Fruit fly (Drosophila melanogaster): ENCODE results near the gene Tbc1d8-9.

The Tbc1d8-9 gene

DNA sequence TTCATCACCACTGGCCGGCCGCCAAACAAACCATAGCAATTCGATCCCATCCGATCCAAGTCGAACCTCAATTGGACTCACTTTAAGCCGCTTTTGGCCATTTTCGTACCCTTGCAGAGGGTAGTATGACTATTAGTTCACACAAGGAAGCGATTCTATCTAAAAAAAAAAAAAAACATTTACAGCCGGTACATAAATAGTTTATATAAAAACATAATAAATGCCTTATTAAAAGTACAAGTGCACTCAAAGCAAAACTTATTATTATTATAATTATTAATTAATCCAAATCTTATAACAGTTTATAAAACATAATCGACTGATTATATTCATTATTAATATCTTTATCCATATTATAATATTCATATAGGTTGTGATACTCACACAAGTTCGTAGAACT is 12.9 kb upstream of the Tbc1d8-9 start, which contains the start of gene CG12971:
Gene CG12971, minus strand, starts transcription at position 101 of the 400 bp plus-strand sequence.
- no peak for TF ChIP-seq CG6854 (GFP tag; optimal IDR thresholded peaks at IDR 0.05)
- TF ChIP-seq dac (GFP tag; optimal IDR thresholded peaks at IDR 0.05): no peak
- TF ChIP-seq spab (GFP tag; optimal IDR thresholded peaks at IDR 0.05): no peak
- no peak for TF ChIP-seq Smox (GFP tag; optimal IDR thresholded peaks at IDR 0.05)
- TF ChIP-seq Gug (GFP tag; IDR thresholded peaks at IDR 0.05): no peak
- TF ChIP-seq CG3032 (tag; optimal IDR thresholded peaks at IDR 0.05): no peak

DNA sequence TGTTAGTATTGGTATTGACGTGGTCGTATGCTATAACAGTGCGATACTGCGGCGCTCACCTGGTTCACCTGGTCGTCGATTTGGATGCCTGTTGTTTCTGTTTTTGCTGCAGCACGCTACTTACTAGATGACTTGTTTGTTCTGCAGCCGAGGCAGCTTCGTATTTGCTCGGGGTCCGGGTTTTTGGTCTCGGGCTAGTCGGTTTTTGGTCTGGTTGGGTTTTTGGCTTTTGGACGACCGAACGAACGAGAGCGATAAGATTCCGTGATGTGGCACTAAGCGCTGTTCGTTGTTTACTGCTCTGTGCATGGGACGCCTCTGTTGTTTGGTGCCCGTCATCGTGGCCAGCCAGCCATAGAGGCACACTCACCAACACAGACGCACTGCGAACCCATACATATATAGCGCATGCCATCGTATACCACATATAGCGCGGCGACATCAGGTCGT is 5.5 kb upstream of the Tbc1d8-9 start, which contains the start of gene ebd2:
Gene ebd2, minus strand, starts transcription at position 306 of the 450 bp plus-strand sequence.
- TF ChIP-seq cyc (GFP tag; optimal IDR thresholded peaks at IDR 0.05) (no peak), ss (GFP tag; optimal IDR thresholded peaks at IDR 0.05) (peak in 1 of 2 experiments; percentile 33), CG3919 (GFP tag; optimal IDR thresholded peaks at IDR 0.05) (peak; percentile 27), Hr39 (GFP tag; optimal IDR thresholded peaks at IDR 0.05) (no peak), Eip78C (GFP tag) (peak; percentile 46), CG1621 (tag; optimal IDR thresholded peaks at IDR 0.05) (peak; percentile 61), Gug (GFP tag; IDR thresholded peaks at IDR 0.05) (no peak), CG6854 (GFP tag; optimal IDR thresholded peaks at IDR 0.05) (no peak), CG8632 (GFP tag; optimal IDR thresholded peaks at IDR 0.05) (no peak), vri (GFP tag; optimal IDR thresholded peaks at IDR 0.05) (peak; percentile 76), CG9139 (GFP tag; optimal IDR thresholded peaks at IDR 0.05) (peak; percentile 13), CG7368 (GFP tag; optimal IDR thresholded peaks at IDR 0.05) (peak; percentile 12), CG6276 (GFP tag; optimal IDR thresholded peaks at IDR 0.05) (peak; percentile 28), CG15336 (GFP tag; IDR thresholded peaks at IDR 0.05) (0 out of 2 replicates have a peak, but pooled peaks have one; percentile 11), eg (GFP tag; IDR thresholded peaks at IDR 0.05) (0 out of 3 replicates have a peak, but pooled peaks have one; percentile 23), spab (GFP tag; optimal IDR thresholded peaks at IDR 0.05) (no peak), CG6163 (GFP tag; IDR thresholded peaks at IDR 0.05) (0 out of 3 replicates have a peak, but pooled peaks have one; percentile 18), fkh (GFP tag; optimal IDR thresholded peaks at IDR 0.05) (peak; percentile 91)

DNA sequence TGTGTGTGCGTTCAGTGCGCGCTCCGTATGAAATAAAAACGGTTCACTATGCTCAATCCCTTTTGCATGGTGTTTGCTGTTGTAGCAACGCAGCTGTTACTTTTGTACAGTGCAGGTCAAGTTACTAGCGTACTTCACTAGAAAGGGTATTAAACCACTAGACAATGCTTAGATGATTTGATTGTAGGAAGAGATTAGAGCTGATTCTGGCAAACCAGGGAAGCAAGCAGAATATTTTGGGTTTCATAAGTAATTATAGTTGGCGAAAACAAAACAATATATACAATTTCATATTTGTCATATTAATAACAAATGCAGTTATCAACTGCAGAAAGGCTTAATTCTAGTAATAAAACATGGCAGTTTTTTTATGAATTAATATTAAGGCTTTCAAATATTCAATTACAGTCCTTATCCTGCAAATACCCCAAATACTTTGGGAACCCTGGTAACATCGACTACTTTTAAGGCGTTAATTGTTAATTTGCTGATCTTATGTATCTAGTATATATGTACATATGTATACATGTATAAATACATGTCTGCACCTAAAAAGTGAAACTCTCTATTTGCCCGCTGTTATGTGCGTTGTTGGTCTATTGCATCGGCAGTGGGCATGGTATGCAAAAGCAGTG is 3.8 kb upstream of the Tbc1d8-9 start:
- TF ChIP-seq svp (GFP tag) (peak; percentile 82), cyc (GFP tag; optimal IDR thresholded peaks at IDR 0.05) (peak; percentile 55), CG6276 (GFP tag; optimal IDR thresholded peaks at IDR 0.05) (peak; percentile 49), fd85E (GFP tag; optimal IDR thresholded peaks at IDR 0.05) (no peak), Gug (GFP tag; IDR thresholded peaks at IDR 0.05) (peak; percentile 48), fkh (GFP tag; optimal IDR thresholded peaks at IDR 0.05) (no peak), dac (GFP tag; optimal IDR thresholded peaks at IDR 0.05) (peak; percentile 57), lz (GFP tag; optimal IDR thresholded peaks at IDR 0.05) (peak; percentile 50), CG8319 (GFP tag; optimal IDR thresholded peaks at IDR 0.05) (peak; percentile 55), CG6854 (GFP tag; optimal IDR thresholded peaks at IDR 0.05) (no peak), CG3032 (tag; optimal IDR thresholded peaks at IDR 0.05) (peak; percentile 51), salr (GFP tag; optimal IDR thresholded peaks at IDR 0.05) (peak; percentile 49 to 83), achi (GFP tag; optimal IDR thresholded peaks at IDR 0.05) (peak; percentile 53), dsx (GFP tag; optimal IDR thresholded peaks at IDR 0.05; ENCODE audit: poor library complexity, severe bottlenecking) (no peak), CG1621 (tag; optimal IDR thresholded peaks at IDR 0.05) (peak; percentile 32), Eip93F (GFP tag; optimal IDR thresholded peaks at IDR 0.05) (no peak), CG16779 (tag; optimal IDR thresholded peaks at IDR 0.05) (no peak), CG31627 (GFP tag; optimal IDR thresholded peaks at IDR 0.05) (peak; percentile 67), CG6792 (GFP tag; optimal IDR thresholded peaks at IDR 0.05) (peak; percentile 46), CG6808 (GFP tag; optimal IDR thresholded peaks at IDR 0.05) (peak; percentile 37), fd59A (GFP tag; optimal IDR thresholded peaks at IDR 0.05) (peak; percentile 65), CG11762 (GFP tag; optimal IDR thresholded peaks at IDR 0.05; ENCODE audit: insufficient read depth) (peak; percentile 53), Sox14 (GFP tag; optimal IDR thresholded peaks at IDR 0.05) (peak; percentile 62), CG8119 (GFP tag; IDR thresholded peaks at IDR 0.05) (peak; percentile 49; the same call in 2 of the 3 replicates), eg (GFP tag; IDR thresholded peaks at IDR 0.05) (no peak; the same call in 2 of the 3 replicates), vri (GFP tag; optimal IDR thresholded peaks at IDR 0.05) (peak; percentile 25), spab (GFP tag; optimal IDR thresholded peaks at IDR 0.05) (peak; percentile 59), topi (GFP tag; optimal IDR thresholded peaks at IDR 0.05) (peak; percentile 64), OdsH (GFP tag; optimal IDR thresholded peaks at IDR 0.05) (peak; percentile 76), Eip78C (GFP tag) (peak; percentile 92), CG9139 (GFP tag; optimal IDR thresholded peaks at IDR 0.05) (no peak), Hr4 (GFP tag; optimal IDR thresholded peaks at IDR 0.05) (peak; percentile 83), pdm3 (GFP tag; optimal IDR thresholded peaks at IDR 0.05) (peak; percentile 67), CG15336 (GFP tag; IDR thresholded peaks at IDR 0.05) (0 out of 2 replicates have a peak, but pooled peaks have one; percentile 11), CG6163 (GFP tag; IDR thresholded peaks at IDR 0.05) (peak; percentile 52; the same call in 2 of the 3 replicates), acj6 (GFP tag; optimal IDR thresholded peaks at IDR 0.05) (peak; percentile 75), Smox (GFP tag; optimal IDR thresholded peaks at IDR 0.05) (peak; percentile 56)

All from whole organism, prepupa.